Worm (Caenorhabditis elegans): Measurements from ENCODE around the gene twk-3.

The twk-3 gene

ce11 chrII:8216433-8216832 lies 3.9 kb upstream of the twk-3 start, which contains the start of gene M110.3:
M110.3 (minus strand) TSS chrII:8216616.
- peak; percentile 14 for TF ChIP-seq elt-2 (tag; optimal IDR thresholded peaks at IDR 0.05)
- TF ChIP-seq daf-12 (tag; optimal IDR thresholded peaks at IDR 0.05) = no peak
- no peak for TF ChIP-seq lsy-12 (tag; optimal IDR thresholded peaks at IDR 0.05)
- peak; percentile 80 for TF ChIP-seq pha-4 (tag; optimal IDR thresholded peaks at IDR 0.05)
- TF ChIP-seq nhr-23 (tag; optimal IDR thresholded peaks at IDR 0.05) = peak; percentile 73
- TF ChIP-seq lin-39 (tag; optimal IDR thresholded peaks at IDR 0.05) = peak; percentile 70
- no peak for TF ChIP-seq nhr-12 (tag; optimal IDR thresholded peaks at IDR 0.05)
- peak; percentile 69 for TF ChIP-seq ceh-28 (tag; optimal IDR thresholded peaks at IDR 0.05)
- TF ChIP-seq hmg-11 (tag; optimal IDR thresholded peaks at IDR 0.05) = peak; percentile 71
- TF ChIP-seq jun-1 (tag; optimal IDR thresholded peaks at IDR 0.05) = peak; percentile 4
- peak; percentile 93 for TF ChIP-seq R02D3.7 (tag; optimal IDR thresholded peaks at IDR 0.05)
- peak; percentile 76 for TF ChIP-seq nfya-1 (tag; optimal IDR thresholded peaks at IDR 0.05; ENCODE audit: insufficient read depth)
- no peak for TF ChIP-seq nhr-76 (tag; optimal IDR thresholded peaks at IDR 0.05)
- TF ChIP-seq egl-5 (tag; optimal IDR thresholded peaks at IDR 0.05) = peak; percentile 67
- TF ChIP-seq lin-15B (tag; optimal IDR thresholded peaks at IDR 0.05) = peak; percentile 65
- peak; percentile 50 for TF ChIP-seq snpc-4 (tag; optimal IDR thresholded peaks at IDR 0.05)

ce11 chrII:8214367-8214766 lies 1.8 kb upstream of the twk-3 start, which contains the start of gene M110.10:
M110.10 (minus strand) TSS chrII:8214467.
- TF ChIP-seq pha-4 (tag; optimal IDR thresholded peaks at IDR 0.05) (peak; percentile 7), nhr-76 (tag; optimal IDR thresholded peaks at IDR 0.05) (no peak), nhr-77 (tag; optimal IDR thresholded peaks at IDR 0.05) (no peak)

- no peak for TF ChIP-seq hmg-11 (tag; optimal IDR thresholded peaks at IDR 0.05)
These were observed 3.1 kb downstream of the twk-3 start, which contains the start of gene M110.8 for ce11 chrII:8209476-8209875. M110.8 (minus strand) TSS chrII:8209576.

- TF ChIP-seq nhr-25 (tag; optimal IDR thresholded peaks at IDR 0.05) = no peak
- peak; percentile 40 for TF ChIP-seq skn-1 (tag; optimal IDR thresholded peaks at IDR 0.05)
- no peak for TF ChIP-seq jun-1 (tag; optimal IDR thresholded peaks at IDR 0.05)
- no peak for TF ChIP-seq zag-1 (tag; optimal IDR thresholded peaks at IDR 0.05)
- no peak for TF ChIP-seq daf-12 (tag; optimal IDR thresholded peaks at IDR 0.05)
- peak; percentile 2 for TF ChIP-seq pqm-1 (tag; optimal IDR thresholded peaks at IDR 0.05)
- TF ChIP-seq elt-2 (tag; optimal IDR thresholded peaks at IDR 0.05) = peak; percentile 63
- no peak for TF ChIP-seq egl-27 (tag; optimal IDR thresholded peaks at IDR 0.05)
- TF ChIP-seq pha-4 (tag; optimal IDR thresholded peaks at IDR 0.05) = peak; percentile 18
- no peak for TF ChIP-seq ZK546.5 (tag; optimal IDR thresholded peaks at IDR 0.05)
These were observed 7.0 kb downstream of the twk-3 start for ce11 chrII:8205612-8206011.

DNA sequence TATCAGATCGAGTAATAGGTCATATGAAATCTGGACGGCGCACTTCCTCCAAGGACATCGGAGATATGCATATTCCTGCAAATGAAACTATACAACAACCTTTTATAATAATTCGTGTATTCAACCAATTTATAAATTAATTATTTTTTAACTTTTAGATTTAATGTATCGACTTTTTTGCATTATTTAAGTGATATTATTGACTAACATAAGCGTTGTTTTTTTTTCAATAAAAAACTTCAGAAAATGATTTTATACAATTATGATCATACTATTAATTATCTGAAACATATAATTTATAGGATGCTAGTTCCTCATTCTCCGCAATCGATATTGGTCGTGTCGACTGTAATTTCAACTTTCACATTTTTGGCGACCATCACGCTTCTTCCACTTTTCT lies 8.5 kb downstream of the twk-3 start, which contains the start of gene col-76:
Gene col-76, plus strand, starts transcription at position 301 of the 400 bp plus-strand sequence.
- no peak for TF ChIP-seq ceh-9 (tag; optimal IDR thresholded peaks at IDR 0.05)
- no peak for TF ChIP-seq R02D3.7 (tag; optimal IDR thresholded peaks at IDR 0.05)
- TF ChIP-seq nhr-43 (tag; optimal IDR thresholded peaks at IDR 0.05; ENCODE audit: poor library complexity, severe bottlenecking) = no peak
- TF ChIP-seq fkh-10 (GFP tag; optimal IDR thresholded peaks at IDR 0.05) = no peak
- no peak for TF ChIP-seq elt-3 (tag; optimal IDR thresholded peaks at IDR 0.05)
- no peak for TF ChIP-seq unc-62 (GFP tag; optimal IDR thresholded peaks at IDR 0.05)

DNA sequence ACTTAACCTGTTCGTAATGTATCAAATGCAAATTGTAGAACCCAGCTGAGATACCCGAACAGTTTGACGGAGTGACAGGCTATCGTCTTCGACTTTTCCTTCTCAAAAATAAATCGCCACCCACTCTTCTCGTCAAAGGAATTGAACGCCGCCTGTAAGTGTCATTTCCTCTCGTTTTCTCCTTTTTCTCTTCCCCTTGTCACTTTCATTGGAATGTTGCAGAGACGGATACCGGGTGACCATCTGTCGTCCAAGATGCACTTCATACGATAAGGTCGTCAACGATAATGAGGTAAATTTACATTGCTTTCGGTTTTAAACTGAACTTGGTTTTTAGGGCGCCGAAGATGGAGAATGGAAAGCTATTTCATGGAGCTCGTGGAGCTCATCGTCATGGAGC lies 12.8 kb downstream of the twk-3 start:
- TF ChIP-seq nhr-25 (tag; optimal IDR thresholded peaks at IDR 0.05) (peak; percentile 62), ztf-4 (tag; optimal IDR thresholded peaks at IDR 0.05) (no peak), fos-1 (tag; optimal IDR thresholded peaks at IDR 0.05) (no peak), sea-2 (GFP tag; optimal IDR thresholded peaks at IDR 0.05) (no peak), skn-1 (tag; optimal IDR thresholded peaks at IDR 0.05) (no peak), ceh-9 (tag; optimal IDR thresholded peaks at IDR 0.05) (no peak)

All from whole organism, L3 larva.